Worm (Caenorhabditis elegans) whole organism, L3 larva: ENCODE results near the gene arrd-28.

Experiments used
- aly-2 ChIP-seq: fragments of 150-350 bp; optimal IDR thresholded peaks from 2 replicates; lab custom pipeline; 2014; ENCODE audit warnings: missing biosample characterization, missing genetic modification characterization
- ama-1 ChIP-seq: fragments of 150-350 bp; optimal IDR thresholded peaks from 2 replicates; lab custom pipeline; 2018
- ceh-16 ChIP-seq: sonication (generic microtip); optimal IDR thresholded peaks from 2 replicates; lab custom pipeline; 2017; ENCODE audit warnings: missing biosample characterization, missing genetic modification characterization
- ceh-28 ChIP-seq: fragments of 150-350 bp; optimal IDR thresholded peaks from 2 replicates; lab custom pipeline; 2014; ENCODE audit warnings: missing biosample characterization, missing genetic modification reagents, missing genetic modification characterization
- ceh-82 ChIP-seq: fragments of 150-350 bp; optimal IDR thresholded peaks from 2 replicates; lab custom pipeline; 2014; ENCODE audit warnings: missing biosample characterization, missing genetic modification characterization
- daf-12 ChIP-seq: fragments of 150-350 bp; optimal IDR thresholded peaks from 2 replicates; lab custom pipeline; 2014; ENCODE audit warnings: missing biosample characterization, missing genetic modification reagents, missing genetic modification characterization
- egl-5 ChIP-seq: fragments of 150-350 bp; optimal IDR thresholded peaks from 2 replicates; lab custom pipeline; 2017; ENCODE audit warnings: missing biosample characterization, missing genetic modification reagents, missing genetic modification characterization, inconsistent platforms
- elt-1 ChIP-seq: fragments of 150-350 bp; optimal IDR thresholded peaks from 2 replicates; lab custom pipeline; 2014; ENCODE audit warnings: missing biosample characterization, missing genetic modification characterization
- elt-2 ChIP-seq: sonication (generic microtip); optimal IDR thresholded peaks from 2 replicates; lab custom pipeline; 2016; ENCODE audit warnings: missing genetic modification reagents, mild to moderate bottlenecking, missing genetic modification characterization, missing compliant biosample characterization
- elt-3 ChIP-seq, 3 experiments: fragments of 150-350 bp in 1 of 3; sonication (generic microtip) in 2 of 3; optimal IDR thresholded peaks; 2 replicates in 2 of 3; 4 replicates in 1 of 3; lab custom pipeline; 2014 to 2017; ENCODE audit warnings: missing biosample characterization in 3 of 3, missing genetic modification characterization in 3 of 3
- eor-1 ChIP-seq, 2 experiments: fragments of 150-350 bp; optimal IDR thresholded peaks; 2 replicates each; lab custom pipeline; 2014 to 2018; ENCODE audit warnings: missing biosample characterization in 2 of 2, missing genetic modification characterization in 2 of 2
- fkh-10 ChIP-seq: sonication (generic microtip); optimal IDR thresholded peaks from 2 replicates; lab custom pipeline; 2017; ENCODE audit warnings: missing biosample characterization, missing genetic modification reagents, missing genetic modification characterization
- fkh-2 ChIP-seq: fragments of 150-350 bp; optimal IDR thresholded peaks from 2 replicates; lab custom pipeline; 2014; ENCODE audit warnings: missing biosample characterization, missing genetic modification reagents, missing genetic modification characterization
- fos-1 ChIP-seq: fragments of 150-350 bp; optimal IDR thresholded peaks from 2 replicates; lab custom pipeline; 2014; ENCODE audit warnings: missing biosample characterization, missing genetic modification characterization
- hmg-11 ChIP-seq: sonication (generic microtip); optimal IDR thresholded peaks from 2 replicates; lab custom pipeline; 2016; ENCODE audit warnings: missing genetic modification characterization, missing compliant biosample characterization
- lin-39 ChIP-seq: fragments of 150-350 bp; optimal IDR thresholded peaks from 2 replicates; lab custom pipeline; 2018; ENCODE audit warnings: missing biosample characterization, missing genetic modification reagents, missing genetic modification characterization
- mdl-1 ChIP-seq: fragments of 150-350 bp; optimal IDR thresholded peaks from 2 replicates; lab custom pipeline; 2014; ENCODE audit warnings: missing biosample characterization, missing genetic modification characterization
- mml-1 ChIP-seq: fragments of 150-350 bp; sonication (generic microtip); optimal IDR thresholded peaks from 3 replicates; lab custom pipeline; 2014; ENCODE audit warnings: missing biosample characterization, missing genetic modification characterization
- nfya-1 ChIP-seq: sonication (generic microtip); optimal IDR thresholded peaks from 2 replicates; lab custom pipeline; 2017; ENCODE audit warnings: missing genetic modification characterization, mild to moderate bottlenecking, missing compliant biosample characterization, antibody characterized with exemption, moderate library complexity; ENCODE audit not compliant: insufficient read depth
- nhr-11 ChIP-seq: fragments of 150-350 bp; optimal IDR thresholded peaks from 2 replicates; lab custom pipeline; 2014; ENCODE audit warnings: missing biosample characterization, missing genetic modification characterization
- nhr-23 ChIP-seq: fragments of 150-350 bp; optimal IDR thresholded peaks from 2 replicates; lab custom pipeline; 2014; ENCODE audit warnings: missing biosample characterization, missing genetic modification reagents, missing genetic modification characterization
- nhr-237 ChIP-seq: fragments of 150-350 bp; optimal IDR thresholded peaks from 2 replicates; lab custom pipeline; 2014; ENCODE audit warnings: missing biosample characterization, missing genetic modification characterization
- nhr-25 ChIP-seq: sonication (generic microtip); optimal IDR thresholded peaks from 2 replicates; lab custom pipeline; 2017; ENCODE audit warnings: missing biosample characterization, missing genetic modification characterization
- nhr-28 ChIP-seq: fragments of 150-350 bp; optimal IDR thresholded peaks from 2 replicates; lab custom pipeline; 2014; ENCODE audit warnings: missing biosample characterization, missing genetic modification characterization
- nhr-43 ChIP-seq: sonication (generic microtip); optimal IDR thresholded peaks from 2 replicates; lab custom pipeline; 2016; ENCODE audit warnings: mild to moderate bottlenecking, missing genetic modification characterization, missing compliant biosample characterization; ENCODE audit not compliant: poor library complexity, severe bottlenecking
- nhr-67 ChIP-seq: fragments of 150-350 bp; optimal IDR thresholded peaks from 2 replicates; lab custom pipeline; 2014; ENCODE audit warnings: missing biosample characterization, missing genetic modification characterization
- pha-4 ChIP-seq: fragments of 150-350 bp; optimal IDR thresholded peaks from 2 replicates; lab custom pipeline; 2014; ENCODE audit warnings: missing biosample characterization, missing genetic modification reagents, missing genetic modification characterization
- pqm-1 ChIP-seq: fragments of 150-350 bp; optimal IDR thresholded peaks from 2 replicates; lab custom pipeline; 2017; ENCODE audit warnings: missing biosample characterization, missing genetic modification characterization, inconsistent platforms
- sea-2 ChIP-seq: fragments of 150-350 bp; sonication (generic microtip); optimal IDR thresholded peaks from 4 replicates; lab custom pipeline; 2014; ENCODE audit warnings: missing biosample characterization, missing genetic modification reagents, missing genetic modification characterization
- skn-1 ChIP-seq: fragments of 150-350 bp; optimal IDR thresholded peaks from 2 replicates; lab custom pipeline; 2014; ENCODE audit warnings: missing biosample characterization, missing genetic modification characterization
- snpc-4 ChIP-seq: fragments of 150-350 bp; optimal IDR thresholded peaks from 2 replicates; lab custom pipeline; 2014; ENCODE audit warnings: missing biosample characterization, missing genetic modification characterization
- tbx-2 ChIP-seq: sonication (generic microtip); optimal IDR thresholded peaks from 2 replicates; lab custom pipeline; 2016; ENCODE audit warnings: mild to moderate bottlenecking, missing genetic modification characterization, missing compliant biosample characterization
- unc-39 ChIP-seq: sonication (generic microtip); optimal IDR thresholded peaks from 4 replicates; lab custom pipeline; 2017; ENCODE audit warnings: missing biosample characterization, missing genetic modification characterization
- ztf-11 ChIP-seq: fragments of 150-350 bp; optimal IDR thresholded peaks from 2 replicates; lab custom pipeline; 2014; ENCODE audit warnings: missing biosample characterization, missing genetic modification characterization

arrd-28 gene

ce11 chrX:10208481-10208880, 24.7 kb downstream of the arrd-28 start:
- no peak for TF ChIP-seq fkh-2
- no peak for TF ChIP-seq skn-1
- no peak for TF ChIP-seq egl-5 (tag; lab: Kevin White, UChicago)
- TF ChIP-seq nhr-11 (tag; lab: Kevin White, UChicago) = no peak
- no peak for TF ChIP-seq mdl-1
- no peak for TF ChIP-seq nhr-23 (tag; lab: Kevin White, UChicago)
- TF ChIP-seq nhr-237 (tag; lab: Kevin White, UChicago) = no peak
- TF ChIP-seq daf-12 (tag; lab: Kevin White, UChicago) = no peak
- no peak for TF ChIP-seq ceh-28 (tag; lab: Kevin White, UChicago)
- no peak for TF ChIP-seq elt-3 (tag; optimal IDR thresholded peaks at IDR 0.05; lab: Kevin White, UChicago)

ce11 chrX:10212469-10212868, 28.7 kb downstream of the arrd-28 start, which contains the start of gene F44A6.3:
TSS of gene F44A6.3 (plus strand) at chrX:10212769.
- TF ChIP-seq mdl-1 = no peak
- no peak for TF ChIP-seq nhr-11 (tag; lab: Kevin White, UChicago)
- no peak for TF ChIP-seq elt-1 (tag; lab: Kevin White, UChicago)
- TF ChIP-seq tbx-2 (tag; lab: Kevin White, UChicago) = no peak
- TF ChIP-seq ceh-82 (tag; lab: Kevin White, UChicago) = no peak

ce11 chrX:10215429-10215828, 31.6 kb downstream of the arrd-28 start, which contains the start of gene F44A6.4:
TSS of gene F44A6.4 (minus strand) at chrX:10215495.
- TF ChIP-seq hmg-11 (peak; percentile 23), nhr-25 (tag; lab: Kevin White, UChicago) (peak; percentile 5), nhr-67 (no peak), ceh-82 (tag; lab: Kevin White, UChicago) (no peak), fos-1 (tag; lab: Kevin White, UChicago) (no peak), nhr-11 (tag; lab: Kevin White, UChicago) (no peak), snpc-4 (tag; lab: Kevin White, UChicago) (peak; percentile 11), ztf-11 (tag; lab: Kevin White, UChicago) (no peak), nfya-1 (peak; percentile 6), eor-1 (tag; optimal IDR thresholded peaks at IDR 0.05; lab: Kevin White, UChicago) (no peak), sea-2 (GFP tag; lab: Kevin White, UChicago) (no peak), nhr-43 (peak; percentile 45), lin-39 (tag; lab: Kevin White, UChicago) (no peak), ama-1 (lab: Kevin White, UChicago) (no peak), fkh-10 (no peak), mml-1 (no peak)

- TF ChIP-seq elt-3 (tag; optimal IDR thresholded peaks at IDR 0.05; lab: Kevin White, UChicago) (no peak), pqm-1 (peak; percentile 51), eor-1 (tag; optimal IDR thresholded peaks at IDR 0.05; lab: Kevin White, UChicago) (no peak), skn-1 (no peak), nhr-67 (no peak), mml-1 (no peak), nhr-237 (tag; lab: Kevin White, UChicago) (no peak), nfya-1 (no peak), elt-2 (peak; percentile 78), snpc-4 (tag; lab: Kevin White, UChicago) (no peak), ama-1 (lab: Kevin White, UChicago) (no peak), nhr-28 (peak; percentile 52), nhr-23 (tag; lab: Kevin White, UChicago) (no peak), ceh-16 (tag; lab: Kevin White, UChicago) (no peak), nhr-43 (peak; percentile 80), aly-2 (no peak), fkh-2 (no peak), unc-39 (no peak), pha-4 (tag; lab: Kevin White, UChicago) (no peak)
These were observed 32.5 kb downstream of the arrd-28 start for ce11 chrX:10216344-10216743.

ce11 chrX:10216857-10217256, 33.1 kb downstream of the arrd-28 start:
- TF ChIP-seq fkh-10 (no peak), nhr-43 (peak; percentile 34), nhr-25 (tag; lab: Kevin White, UChicago) (peak; percentile 20)
